Worm (Caenorhabditis elegans): ENCODE measurements around the gene sup-18.

The sup-18 gene

ce11 chrIII:7854494-7855184 lies 24.1 kb downstream of the sup-18 start, which contains the start of gene rpl-35 (continued):
- TF ChIP-seq nfya-2 (GFP tag; IDR thresholded peaks at IDR 0.05) (peak; percentile 96), B0019.2 (GFP tag; conservative IDR thresholded peaks at IDR 0.05) (peak; percentile 99), F57C9.4 (tag; optimal IDR thresholded peaks at IDR 0.05) (peak; percentile 84), mel-28 (tag; optimal IDR thresholded peaks at IDR 0.05; ENCODE audit: borderline replicate concordance) (peak; percentile 86), pha-4 (tag; optimal IDR thresholded peaks at IDR 0.05) (peak; percentile 96), zfh-2 (GFP tag; conservative IDR thresholded peaks at IDR 0.05) (no peak; the same call in 1 of the 2 replicates), ceh-79 (tag; optimal IDR thresholded peaks at IDR 0.05) (peak; percentile 78), ceh-40 (GFP tag; IDR thresholded peaks at IDR 0.05) (peak; percentile 93; the same call in 1 of the 2 replicates), nhr-80 (tag; optimal IDR thresholded peaks at IDR 0.05) (peak; percentile 98), nhr-90 (tag; optimal IDR thresholded peaks at IDR 0.05) (peak; percentile 93), T07F8.4 (tag; optimal IDR thresholded peaks at IDR 0.05) (peak; percentile 91), F10E7.11 (tag; optimal IDR thresholded peaks at IDR 0.05) (peak; percentile 89), ZK185.1 (tag; optimal IDR thresholded peaks at IDR 0.05; ENCODE audit: poor library complexity, severe bottlenecking) (peak; percentile 99), K11D2.4 (GFP tag; IDR thresholded peaks at IDR 0.05) (peak; percentile 99), atf-7 (tag; optimal IDR thresholded peaks at IDR 0.05) (peak; percentile 98), ceh-100 (GFP tag; IDR thresholded peaks at IDR 0.05) (peak; percentile 96), tbp1 (GFP tag; optimal IDR thresholded peaks at IDR 0.05) (peak; percentile 83), hrde-1 (tag; optimal IDR thresholded peaks at IDR 0.05; ENCODE audit: borderline replicate concordance) (peak; percentile 95), K12H6.12 (tag; optimal IDR thresholded peaks at IDR 0.05) (peak; percentile 99), ama-1 (optimal IDR thresholded peaks at IDR 0.05) (peak; percentile 10), ama-1 (GFP tag; optimal IDR thresholded peaks at IDR 0.05) (peak; percentile 62 to 79), sea-2 (GFP tag; IDR thresholded peaks at IDR 0.05) (peak; percentile 93), chd-7 (tag; optimal IDR thresholded peaks at IDR 0.05) (peak; percentile 99), madf-10 (tag; optimal IDR thresholded peaks at IDR 0.05) (peak; percentile 97), ceh-58 (GFP tag; IDR thresholded peaks at IDR 0.05) (peak; percentile 72; the same call in 1 of the 2 replicates), C17E4.6 (GFP tag; IDR thresholded peaks at IDR 0.05) (peak; percentile 100), nhr-27 (tag; optimal IDR thresholded peaks at IDR 0.05) (peak; percentile 77), gei-17 (GFP tag; optimal IDR thresholded peaks at IDR 0.05) (peak; percentile 93), cebp-2 (GFP tag; IDR thresholded peaks at IDR 0.05) (peak; percentile 96), rec-8 (tag; optimal IDR thresholded peaks at IDR 0.05) (peak; percentile 90 to 98), hlh-12 (tag; optimal IDR thresholded peaks at IDR 0.05) (no peak), nfyb-1 (GFP tag; IDR thresholded peaks at IDR 0.05) (peak; percentile 99), C06A6.2 (GFP tag; conservative IDR thresholded peaks at IDR 0.05) (peak; percentile 99), lag-1 (GFP tag; IDR thresholded peaks at IDR 0.05) (0 out of 2 replicates have a peak, but pooled peaks have one; percentile 86), snpc-4 (GFP tag; optimal IDR thresholded peaks at IDR 0.05) (peak; percentile 93), snpc-4 (tag; optimal IDR thresholded peaks at IDR 0.05) (peak; percentile 90 to 95 (median 91)), ets-4 (GFP tag; optimal IDR thresholded peaks at IDR 0.05) (peak; percentile 99), madf-3 (GFP tag; IDR thresholded peaks at IDR 0.05) (peak; percentile 99), hsf-1 (GFP tag; IDR thresholded peaks at IDR 0.05) (peak; percentile 93), F39B2.1 (GFP tag; IDR thresholded peaks at IDR 0.05) (peak; percentile 95), ztf-26 (tag; optimal IDR thresholded peaks at IDR 0.05) (peak; percentile 98), Y53F4B.3 (GFP tag; IDR thresholded peaks at IDR 0.05) (peak; percentile 94), sdz-38 (tag; optimal IDR thresholded peaks at IDR 0.05) (no peak), somi-1 (GFP tag; optimal IDR thresholded peaks at IDR 0.05) (peak; percentile 99), dox-1 (GFP tag; IDR thresholded peaks at IDR 0.05) (peak; percentile 100), attf-5 (GFP tag; optimal IDR thresholded peaks at IDR 0.05) (peak; percentile 100), bed-1 (GFP tag; IDR thresholded peaks at IDR 0.05) (peak; percentile 91; the same call in 1 of the 2 replicates), mcd-1 (GFP tag; IDR thresholded peaks at IDR 0.05) (peak; percentile 99)

Measured in whole organism, young adult.